Worm (Caenorhabditis elegans) whole organism, midembryonic: ENCODE measurements around the gene nspc-16.

Experiments used
- T22C8.4 ChIP-seq: fragments of 200-800 bp; sonication (Bioruptor generic); IDR thresholded peaks from 2 replicates; pipeline ENCODE4 v1.3.6; 2022; ENCODE audit warnings: missing genetic modification characterization, missing compliant biosample characterization
- cog-1 ChIP-seq: sonication (generic microtip); optimal IDR thresholded peaks from 2 replicates; lab custom pipeline; 2016; ENCODE audit warnings: missing genetic modification characterization, missing compliant biosample characterization
- flt-1 ChIP-seq: fragments of 200-800 bp; sonication (Bioruptor generic); IDR thresholded peaks from 2 replicates; pipeline ENCODE4 v1.3.6; 2022; ENCODE audit warnings: missing genetic modification characterization, missing compliant biosample characterization
- klf-2 ChIP-seq: fragments of 200-800 bp; sonication (Bioruptor generic); conservative IDR thresholded peaks from 2 replicates; pipeline ENCODE4 v1.3.6; 2022; ENCODE audit warnings: missing genetic modification reagents, missing genetic modification characterization, missing compliant biosample characterization
- med-1 ChIP-seq: sonication (generic microtip); optimal IDR thresholded peaks from 2 replicates; lab custom pipeline; 2017; ENCODE audit warnings: missing genetic modification characterization, mild to moderate bottlenecking, missing compliant biosample characterization, antibody characterized with exemption, missing genetic modification reagents; ENCODE audit not compliant: insufficient read depth
- ref-1 ChIP-seq: fragments of 200-800 bp; sonication (Bioruptor generic); conservative IDR thresholded peaks from 2 replicates; pipeline ENCODE4 v1.3.6; 2022; ENCODE audit warnings: missing genetic modification reagents, missing genetic modification characterization, missing compliant biosample characterization
- tab-1 ChIP-seq: fragments of 200-800 bp; sonication (Bioruptor generic); IDR thresholded peaks from 2 replicates; pipeline ENCODE4 v1.3.6; 2022; ENCODE audit warnings: missing genetic modification characterization, missing compliant biosample characterization
- ztf-23 ChIP-seq: fragments of 200-800 bp; sonication (Bioruptor generic); IDR thresholded peaks from 2 replicates; pipeline ENCODE4 v1.3.6; 2022; ENCODE audit warnings: missing genetic modification reagents, missing genetic modification characterization, missing compliant biosample characterization
- ztf-29 ChIP-seq: fragments of 200-800 bp; sonication (Bioruptor generic); IDR thresholded peaks from 2 replicates; pipeline ENCODE4 v1.3.6; 2022; ENCODE audit warnings: missing genetic modification reagents, missing genetic modification characterization, missing compliant biosample characterization

- TF ChIP-seq flt-1 = peak; percentile 18; the same call in 1 of the 2 replicates
- TF ChIP-seq med-1 (GFP tag; lab: Kevin White, UChicago) = no peak
- no peak for TF ChIP-seq cog-1
- no peak for TF ChIP-seq klf-2 (GFP tag; lab: Robert Waterston, UW)
- TF ChIP-seq ref-1 (GFP tag; lab: Robert Waterston, UW) = no peak
- TF ChIP-seq ztf-29 (GFP tag; lab: Robert Waterston, UW) = no peak
- TF ChIP-seq T22C8.4 (GFP tag; lab: Robert Waterston, UW) = no peak
- TF ChIP-seq tab-1 = no peak
- TF ChIP-seq ztf-23 (GFP tag; lab: Robert Waterston, UW) = no peak
Observed at ce11 chrX:14505578-14506353, 17.6 kb upstream of the nspc-16 start.
